Fruit fly (Drosophila melanogaster) ovary, adult (tissue): ENCODE data around the gene CG31743.

Experiments used
- CG17801 ChIP-seq: fragments of 200-800 bp; optimal IDR thresholded peaks from 2 replicates; lab custom pipeline; 2019; ENCODE audit warnings: missing biosample characterization, mild to moderate bottlenecking, missing genetic modification characterization, moderate library complexity; ENCODE audit not compliant: partially characterized antibody

Gene CG31743

dm6 chr2L:16879288-16879687 lies at the start of gene CG31743, which contains the start of the genes CG32832 and CG34313:
Gene CG31743, plus strand, starts transcription at chr2L:16879517.
Gene CG32832, minus strand, starts transcription at chr2L:16879290.
Gene CG34313, plus strand, starts transcription at chr2L:16879517.
- TF ChIP-seq CG17801 (GFP tag; lab: Kevin White, UChicago) = no peak

- TF ChIP-seq CG17801 (GFP tag; lab: Kevin White, UChicago) = no peak
These were observed 44.9 kb upstream of the CG31743 start, which contains the start of gene CG13282 for dm6 chr2L:16834402-16834801. Gene CG13282, minus strand, starts transcription at chr2L:16834502.

dm6 chr2L:16837158-16837557 lies 42.2 kb upstream of the CG31743 start, which contains the start of gene Nepl9:
Gene Nepl9, minus strand, starts transcription at chr2L:16837258.
- TF ChIP-seq CG17801 (GFP tag; lab: Kevin White, UChicago) = no peak

- no peak for TF ChIP-seq CG17801 (GFP tag; lab: Kevin White, UChicago)
These were observed 41.6 kb upstream of the CG31743 start, which contains the start of the genes SclA and SclB for dm6 chr2L:16837672-16838071. Gene SclA, plus strand, starts transcription at chr2L:16837972. Gene SclB, plus strand, starts transcription at chr2L:16837972.

dm6 chr2L:16839665-16840064 lies 39.7 kb upstream of the CG31743 start:
- no peak for TF ChIP-seq CG17801 (GFP tag; lab: Kevin White, UChicago)

- no peak for TF ChIP-seq CG17801 (GFP tag; lab: Kevin White, UChicago)
These were observed 36.8 kb upstream of the CG31743 start for dm6 chr2L:16842505-16842904.

- no peak for TF ChIP-seq CG17801 (GFP tag; lab: Kevin White, UChicago)
These were observed 36.0 kb upstream of the CG31743 start for dm6 chr2L:16843336-16843735.

- no peak for TF ChIP-seq CG17801 (GFP tag; lab: Kevin White, UChicago)
These were observed 34.1 kb upstream of the CG31743 start for dm6 chr2L:16845179-16845578.

dm6 chr2L:16846742-16847346 lies 32.5 kb upstream of the CG31743 start:
- no peak for TF ChIP-seq CG17801 (GFP tag; lab: Kevin White, UChicago)

dm6 chr2L:16847948-16848347 lies 31.4 kb upstream of the CG31743 start:
- TF ChIP-seq CG17801 (GFP tag; lab: Kevin White, UChicago) = no peak

- TF ChIP-seq CG17801 (GFP tag; lab: Kevin White, UChicago) = no peak
These were observed 30.6 kb upstream of the CG31743 start, which contains the start of gene CG13284 for dm6 chr2L:16848670-16849069. Gene CG13284, minus strand, starts transcription at chr2L:16848716.

dm6 chr2L:16850442-16850841 lies 28.9 kb upstream of the CG31743 start:
- no peak for TF ChIP-seq CG17801 (GFP tag; lab: Kevin White, UChicago)

dm6 chr2L:16852318-16852932 lies 26.9 kb upstream of the CG31743 start, which contains the start of gene CG31810:
Gene CG31810, minus strand, starts transcription at chr2L:16852368.
- no peak for TF ChIP-seq CG17801 (GFP tag; lab: Kevin White, UChicago)

dm6 chr2L:16857131-16857530 lies 22.2 kb upstream of the CG31743 start:
- TF ChIP-seq CG17801 (GFP tag; lab: Kevin White, UChicago) = no peak

- TF ChIP-seq CG17801 (GFP tag; lab: Kevin White, UChicago) = no peak
These were observed 21.7 kb upstream of the CG31743 start for dm6 chr2L:16857665-16858064.
